Worm (Caenorhabditis elegans) whole organism, midembryonic: Measurements from ENCODE around the gene nuaf-1.

Experiments used
- T22C8.4 ChIP-seq: fragments of 200-800 bp; sonication (Bioruptor generic); IDR thresholded peaks from 2 replicates; pipeline ENCODE4 v1.3.6; 2022; ENCODE audit warnings: missing genetic modification characterization, missing compliant biosample characterization
- flt-1 ChIP-seq: fragments of 200-800 bp; sonication (Bioruptor generic); IDR thresholded peaks from 2 replicates; pipeline ENCODE4 v1.3.6; 2022; ENCODE audit warnings: missing genetic modification characterization, missing compliant biosample characterization
- ref-1 ChIP-seq: fragments of 200-800 bp; sonication (Bioruptor generic); conservative IDR thresholded peaks from 2 replicates; pipeline ENCODE4 v1.3.6; 2022; ENCODE audit warnings: missing genetic modification reagents, missing genetic modification characterization, missing compliant biosample characterization
- tab-1 ChIP-seq: fragments of 200-800 bp; sonication (Bioruptor generic); IDR thresholded peaks from 2 replicates; pipeline ENCODE4 v1.3.6; 2022; ENCODE audit warnings: missing genetic modification characterization, missing compliant biosample characterization

- TF ChIP-seq tab-1 (no peak), ref-1 (GFP tag; lab: Robert Waterston, UW) (no peak), flt-1 (no peak), T22C8.4 (GFP tag; lab: Robert Waterston, UW) (no peak)
Observed at ce11 chrV:13530698-13531097, 37.7 kb downstream of the nuaf-1 start, which contains the start of gene ttr-44.
